Fruit fly (Drosophila melanogaster) whole organism, embryonic: ENCODE results near the gene Fie.

Source experiments
- ATbp ChIP-seq: fragments of 200-800 bp; sonication (Bioruptor generic); optimal IDR thresholded peaks from 2 replicates; lab custom pipeline; 2017; ENCODE audit warnings: missing biosample characterization, mild to moderate bottlenecking, missing genetic modification characterization, missing genetic modification reagents
- Asciz ChIP-seq: fragments of 200-800 bp; sonication (Bioruptor generic); optimal IDR thresholded peaks from 2 replicates; lab custom pipeline; 2017; ENCODE audit warnings: missing biosample characterization, mild to moderate bottlenecking, missing genetic modification characterization, missing genetic modification reagents
- CG15011 ChIP-seq: fragments of 200-800 bp; sonication (Bioruptor generic); optimal IDR thresholded peaks from 3 replicates; lab custom pipeline; 2018; ENCODE audit warnings: missing biosample characterization, mild to moderate bottlenecking, missing genetic modification characterization
- CG16779 ChIP-seq: fragments of 200-800 bp; sonication (Bioruptor generic); IDR thresholded peaks from 2 replicates; pipeline ENCODE4 v1.3.6; 2022; ENCODE audit warnings: missing biosample characterization, missing genetic modification characterization
- CG3726 ChIP-seq: fragments of 200-800 bp; sonication (Bioruptor generic); IDR thresholded peaks from 3 replicates; pipeline ENCODE4, ENCODE4 v1.3.6; 2022; ENCODE audit warnings: missing biosample characterization, missing genetic modification characterization
- Hr51 ChIP-seq, 2 experiments: fragments of 200-800 bp; sonication (Bioruptor generic); optimal IDR thresholded peaks; 2 replicates in 1 of 2; 3 replicates in 1 of 2; lab custom pipeline; 2016 to 2018; ENCODE audit warnings: missing biosample characterization in 2 of 2, missing genetic modification characterization in 2 of 2, mild to moderate bottlenecking in 1 of 2, moderate library complexity in 1 of 2
- MTF-1 ChIP-seq: fragments of 200-800 bp; sonication (Bioruptor generic); optimal IDR thresholded peaks from 2 replicates; lab custom pipeline; 2018; ENCODE audit warnings: missing biosample characterization, mild to moderate bottlenecking, missing genetic modification characterization, borderline replicate concordance
- ci ChIP-seq: fragments of 200-800 bp; sonication (Bioruptor generic); IDR thresholded peaks from 3 replicates; pipeline ENCODE4 v1.3.6; 2022; ENCODE audit warnings: missing biosample characterization, missing genetic modification characterization
- cwo ChIP-seq: fragments of 200-800 bp; sonication (Bioruptor generic); optimal IDR thresholded peaks from 3 replicates; lab custom pipeline; 2017; ENCODE audit warnings: missing biosample characterization, missing genetic modification characterization, mild to moderate bottlenecking, moderate library complexity, missing genetic modification reagents
- lov ChIP-seq, 2 experiments: fragments of 200-800 bp in 1 of 2; fragments of >200 bp in 1 of 2; sonication (Bioruptor generic) in 1 of 2; IDR thresholded peaks in 1 of 2; optimal IDR thresholded peaks in 1 of 2; 2 replicates in 1 of 2; 3 replicates in 1 of 2; pipeline versions ENCODE4 v1.3.6 to Lab custom; 2017 to 2022; ENCODE audit warnings: missing biosample characterization in 1 of 2, missing genetic modification characterization in 1 of 2
- sens-2 ChIP-seq: fragments of 200-800 bp; sonication (Bioruptor generic); IDR thresholded peaks from 2 replicates; pipeline ENCODE4 v1.3.6; 2022; ENCODE audit warnings: missing biosample characterization, missing genetic modification characterization
- twi ChIP-seq: fragments of 200-800 bp; optimal IDR thresholded peaks from 2 replicates; lab custom pipeline; 2019; ENCODE audit warnings: missing biosample characterization, mild to moderate bottlenecking, missing genetic modification characterization, moderate library complexity

DNA sequence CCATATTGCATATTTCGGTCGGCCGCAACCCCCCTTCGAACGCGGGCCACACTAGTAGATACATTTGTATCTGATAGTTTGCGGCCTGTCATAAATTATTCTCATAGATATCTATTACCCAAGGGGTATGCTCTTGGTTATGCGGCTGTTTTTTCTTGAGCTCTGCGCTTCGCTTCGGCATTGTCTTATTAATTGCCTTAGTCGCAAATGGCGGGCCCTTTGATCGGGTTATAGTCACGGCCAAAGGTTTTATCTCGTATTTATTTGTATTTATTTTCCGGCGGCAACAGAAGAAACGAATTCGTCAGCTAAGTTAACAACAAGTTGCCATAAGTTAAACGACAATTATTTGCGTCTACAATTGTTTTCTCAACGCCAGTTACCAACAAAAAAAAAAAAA is 36.4 kb upstream of the Fie start:
- TF ChIP-seq ci (GFP tag; lab: Robert Waterston, UW) (no peak), MTF-1 (GFP tag; lab: Kevin White, UChicago) (no peak), Asciz (GFP tag; lab: Kevin White, UChicago) (no peak), ATbp (GFP tag; lab: Kevin White, UChicago) (no peak), lov (optimal IDR thresholded peaks at IDR 0.05; lab: Kevin White, UChicago) (no peak), lov (GFP tag; IDR thresholded peaks at IDR 0.05; lab: Robert Waterston, UW) (no peak), CG15011 (GFP tag; lab: Kevin White, UChicago) (no peak), sens-2 (no peak), CG3726 (GFP tag; lab: Robert Waterston, UW) (no peak), Hr51 (GFP tag; optimal IDR thresholded peaks at IDR 0.05; lab: Kevin White, UChicago) (no peak), twi (no peak), CG16779 (GFP tag; lab: Robert Waterston, UW) (no peak), cwo (no peak)
